Fruit fly (Drosophila melanogaster): ENCODE measurements around the gene SCaMC.
A peak's percentile ranks its signal among the peaks of the same experiment; 100 is the strongest.

SCaMC gene

DNA sequence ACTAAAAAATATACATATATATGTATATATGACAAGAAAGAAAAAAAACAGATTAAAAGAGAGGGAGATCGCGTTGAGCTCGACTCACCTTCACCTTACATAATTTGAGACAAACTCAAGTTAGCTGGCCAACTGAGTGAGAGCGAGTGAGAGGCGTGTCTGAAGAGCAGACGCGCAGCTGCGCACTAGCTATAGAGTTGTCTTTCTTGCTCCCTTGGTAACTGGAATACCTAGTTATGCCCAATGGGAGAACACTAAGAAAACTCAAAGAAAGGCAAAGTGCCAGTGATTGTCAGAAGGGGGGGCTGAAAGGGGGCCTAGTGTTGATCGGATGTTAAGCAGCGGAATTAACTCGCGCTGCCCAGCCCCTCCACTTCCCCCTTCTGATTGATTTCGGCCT is 19.8 kb upstream of the SCaMC start:
- no peak for TF ChIP-seq dsf (GFP tag; optimal IDR thresholded peaks at IDR 0.05; ENCODE audit: borderline replicate concordance)
- TF ChIP-seq rgr (GFP tag; optimal IDR thresholded peaks at IDR 0.05): no peak
- TF ChIP-seq fru (GFP tag; optimal IDR thresholded peaks at IDR 0.05): no peak
- TF ChIP-seq foxo (GFP tag; optimal IDR thresholded peaks at IDR 0.05): no peak
- no peak for TF ChIP-seq Dfd (GFP tag; optimal IDR thresholded peaks at IDR 0.05)
- TF ChIP-seq Hnf4 (GFP tag; optimal IDR thresholded peaks at IDR 0.05): no peak
- no peak for TF ChIP-seq sage (GFP tag; optimal IDR thresholded peaks at IDR 0.05)
- no peak for TF ChIP-seq OdsH (GFP tag; optimal IDR thresholded peaks at IDR 0.05)
- TF ChIP-seq Rel (GFP tag; optimal IDR thresholded peaks at IDR 0.05): no peak
- no peak for TF ChIP-seq Rel (tag; optimal IDR thresholded peaks at IDR 0.05)
- no peak for TF ChIP-seq h (GFP tag; optimal IDR thresholded peaks at IDR 0.05)
- no peak for TF ChIP-seq Hr78 (GFP tag; optimal IDR thresholded peaks at IDR 0.05)
- TF ChIP-seq pan (optimal IDR thresholded peaks at IDR 0.05): no peak
- TF ChIP-seq Dif (GFP tag; optimal IDR thresholded peaks at IDR 0.05; ENCODE audit: partially characterized antibody): peak; percentile 38
- TF ChIP-seq usp (GFP tag; optimal IDR thresholded peaks at IDR 0.05): no peak
- peak in 1 of 2 experiments; percentile 34 for TF ChIP-seq dl (GFP tag; optimal IDR thresholded peaks at IDR 0.05; ENCODE audit: insufficient read depth in 1 of 2, partially characterized antibody in 2 of 2)
- no peak for TF ChIP-seq Myc (optimal IDR thresholded peaks at IDR 0.05)
- TF ChIP-seq Vsx2 (GFP tag; optimal IDR thresholded peaks at IDR 0.05; ENCODE audit: partially characterized antibody): peak; percentile 75
- no peak for TF ChIP-seq br (GFP tag; optimal IDR thresholded peaks at IDR 0.05)
- TF ChIP-seq jim (GFP tag; optimal IDR thresholded peaks at IDR 0.05): no peak
- TF ChIP-seq ey (GFP tag; optimal IDR thresholded peaks at IDR 0.05): no peak
- TF ChIP-seq Hr83 (GFP tag; optimal IDR thresholded peaks at IDR 0.05; ENCODE audit: poor library complexity, severe bottlenecking): peak; percentile 37
- TF ChIP-seq CrebA (GFP tag; optimal IDR thresholded peaks at IDR 0.05; ENCODE audit: borderline replicate concordance): no peak
- no peak for TF ChIP-seq CG9705 (GFP tag; optimal IDR thresholded peaks at IDR 0.05)
- no peak for TF ChIP-seq GATAd (GFP tag; optimal IDR thresholded peaks at IDR 0.05)
- no peak for TF ChIP-seq sv (GFP tag; optimal IDR thresholded peaks at IDR 0.05)
- TF ChIP-seq CG32264 (GFP tag; optimal IDR thresholded peaks at IDR 0.05): no peak

DNA sequence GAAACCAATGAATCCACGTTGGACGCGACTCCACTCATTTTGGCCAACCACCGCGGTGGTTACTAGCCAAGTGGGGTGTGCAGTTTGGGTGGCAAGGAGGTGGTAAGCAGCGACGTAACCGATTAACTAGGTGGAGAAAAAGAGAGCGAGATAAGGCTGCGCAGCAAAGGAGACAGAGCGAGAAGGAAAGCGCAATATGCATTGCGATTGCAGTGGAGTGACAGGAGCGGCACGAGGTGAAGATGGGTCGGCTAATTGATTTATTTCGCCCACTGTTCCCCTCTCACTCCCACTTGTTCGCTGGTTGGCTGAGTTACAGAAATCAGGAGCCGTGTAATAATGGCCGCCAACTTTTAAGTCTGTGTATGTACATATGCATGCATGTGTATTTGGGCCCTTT is 19.1 kb upstream of the SCaMC start:
- TF ChIP-seq Myc (optimal IDR thresholded peaks at IDR 0.05): no peak
- TF ChIP-seq Vsx2 (GFP tag; optimal IDR thresholded peaks at IDR 0.05; ENCODE audit: partially characterized antibody): peak; percentile 46
- no peak for TF ChIP-seq Hr83 (GFP tag; optimal IDR thresholded peaks at IDR 0.05; ENCODE audit: poor library complexity, severe bottlenecking)

DNA sequence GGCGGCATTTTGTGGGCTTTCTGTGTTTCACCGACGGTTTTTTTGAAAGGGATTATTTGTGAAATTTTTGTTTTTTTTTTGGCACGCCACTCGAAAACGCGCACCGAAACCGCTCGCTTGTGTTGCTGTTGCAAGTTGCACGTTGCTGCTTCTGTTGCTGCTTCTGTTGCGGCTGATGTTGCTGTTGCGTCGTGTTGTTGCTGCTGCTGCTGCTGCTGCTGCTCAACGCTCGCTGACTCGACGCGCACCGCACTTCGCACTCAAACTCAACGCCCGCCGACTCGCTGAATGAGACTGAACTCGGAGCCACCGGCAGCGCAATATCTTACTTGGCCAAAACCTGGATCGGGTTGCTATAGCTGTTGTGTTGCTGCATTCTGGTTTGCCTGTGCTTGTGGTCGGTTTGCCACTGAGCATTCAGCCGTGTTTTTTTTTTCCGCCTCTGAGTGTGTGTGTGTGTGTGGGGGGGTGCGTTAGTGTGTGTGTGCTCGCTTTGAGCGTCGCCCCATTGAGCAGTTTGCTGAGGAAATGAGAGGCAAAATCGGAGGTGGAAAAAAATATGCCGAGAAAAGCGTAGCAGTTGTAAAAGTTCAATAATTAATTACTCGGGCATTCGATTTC is 17.9 kb upstream of the SCaMC start, which contains the start of gene toe:
Gene toe (minus strand): TSS at position 277 of the 621 bp plus-strand sequence.
- TF ChIP-seq tai (GFP tag; optimal IDR thresholded peaks at IDR 0.05): no peak
- TF ChIP-seq Dfd (GFP tag; optimal IDR thresholded peaks at IDR 0.05): peak; percentile 93
- no peak for TF ChIP-seq Rel (GFP tag; optimal IDR thresholded peaks at IDR 0.05)
- TF ChIP-seq Rel (tag; optimal IDR thresholded peaks at IDR 0.05): no peak
- no peak for TF ChIP-seq N (GFP tag; optimal IDR thresholded peaks at IDR 0.05)
- no peak for TF ChIP-seq Hnf4 (GFP tag; optimal IDR thresholded peaks at IDR 0.05)
- TF ChIP-seq CrebA (GFP tag; optimal IDR thresholded peaks at IDR 0.05; ENCODE audit: borderline replicate concordance): no peak

DNA sequence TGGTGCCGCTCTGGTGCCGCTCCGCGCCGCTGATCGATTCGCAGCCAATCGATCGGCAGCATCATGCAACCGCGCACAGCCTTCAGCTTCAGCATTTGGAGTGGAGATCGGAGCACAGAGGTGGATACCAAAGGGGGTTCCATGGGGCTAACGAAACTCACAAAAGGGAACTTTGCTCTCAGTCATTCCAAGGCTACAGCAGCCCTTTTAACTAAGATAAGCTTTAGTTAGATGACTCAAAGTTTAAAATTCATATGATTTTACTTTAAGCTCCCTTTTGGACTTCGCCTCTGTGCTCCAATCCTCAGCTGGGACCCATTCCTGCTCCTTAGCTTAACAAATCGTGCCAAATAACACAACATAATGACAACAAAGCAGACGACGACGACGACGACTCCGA is 5.8 kb upstream of the SCaMC start:
- TF ChIP-seq dmrt93B (GFP tag; optimal IDR thresholded peaks at IDR 0.05) (peak; percentile 32), fru (GFP tag; optimal IDR thresholded peaks at IDR 0.05) (peak; percentile 61), h (GFP tag; optimal IDR thresholded peaks at IDR 0.05) (peak; percentile 32), foxo (GFP tag; optimal IDR thresholded peaks at IDR 0.05) (peak in 1 of 2 experiments; percentile 60), woc (GFP tag; optimal IDR thresholded peaks at IDR 0.05) (peak; percentile 49), usp (GFP tag; optimal IDR thresholded peaks at IDR 0.05) (no peak), br (GFP tag; optimal IDR thresholded peaks at IDR 0.05) (peak; percentile 37), ey (GFP tag; optimal IDR thresholded peaks at IDR 0.05) (peak; percentile 18), Sp1 (GFP tag; optimal IDR thresholded peaks at IDR 0.05) (peak; percentile 29), rgr (GFP tag; optimal IDR thresholded peaks at IDR 0.05) (peak; percentile 1), dsf (GFP tag; optimal IDR thresholded peaks at IDR 0.05; ENCODE audit: borderline replicate concordance) (no peak), HLH106 (tag; optimal IDR thresholded peaks at IDR 0.05) (peak; percentile 39), CrebA (GFP tag; optimal IDR thresholded peaks at IDR 0.05; ENCODE audit: borderline replicate concordance) (no peak), N (GFP tag; optimal IDR thresholded peaks at IDR 0.05) (no peak), CG9705 (GFP tag; optimal IDR thresholded peaks at IDR 0.05) (peak; percentile 29)
